In genomic region chr2L:19791321-19792281, dm6 we compare ENCODE assay signal across 2 fruit fly cellular contexts.
TF ChIP-seq lines count a peak whose summit lies in the region.

CdGAPr (minus strand) TSS chr2L:19791882.
CG10466 (plus strand) TSS chr2L:19792104.

TF ChIP-seq in whole organism, embryonic, 481 proteins besides CTCF, POLR2A, EP300 and RAD21 (continued from another document and continues in another):
- TF ChIP-seq Ets97D (GFP tag; optimal IDR thresholded peaks at IDR 0.05; lab: Kevin White, UChicago) (peak; percentile 62), CG31365 (tag; optimal IDR thresholded peaks at IDR 0.05; lab: Kevin White, UChicago) (peak; percentile 93), oc (tag; optimal IDR thresholded peaks at IDR 0.05; lab: Kevin White, UChicago) (peak; percentile 8), MTF-1 (GFP tag; optimal IDR thresholded peaks at IDR 0.05; lab: Kevin White, UChicago; ENCODE audit: borderline replicate concordance) (peak; percentile 25), eve (GFP tag; optimal IDR thresholded peaks at IDR 0.05; lab: Kevin White, UChicago) (peak in 1 of 2 experiments; percentile 71), CG17912 (GFP tag; optimal IDR thresholded peaks at IDR 0.05; lab: Kevin White, UChicago) (no peak), CG6854 (GFP tag; optimal IDR thresholded peaks at IDR 0.05; lab: Kevin White, UChicago) (no peak), Hmr (GFP tag; optimal IDR thresholded peaks at IDR 0.05; lab: Kevin White, UChicago) (peak; percentile 68), wek (GFP tag; optimal IDR thresholded peaks at IDR 0.05; lab: Kevin White, UChicago) (peak; percentile 47), lbe (GFP tag; optimal IDR thresholded peaks at IDR 0.05; lab: Kevin White, UChicago) (no peak), CG32532 (GFP tag; IDR thresholded peaks at IDR 0.05; lab: Robert Waterston, UW) (peak; percentile 42; the same call in 1 of the 2 replicates), CG15601 (tag; optimal IDR thresholded peaks at IDR 0.05; lab: Kevin White, UChicago) (peak; percentile 23), ttk (GFP tag; IDR thresholded peaks at IDR 0.05; lab: Robert Waterston, UW) (no peak), CG2120 (GFP tag; optimal IDR thresholded peaks at IDR 0.05; lab: Kevin White, UChicago) (peak; percentile 20), CG6175 (GFP tag; IDR thresholded peaks at IDR 0.05; lab: Robert Waterston, UW) (0 out of 3 replicates have a peak, but pooled peaks have one; percentile 11), CG18262 (tag; optimal IDR thresholded peaks at IDR 0.05; lab: Kevin White, UChicago) (peak; percentile 41), nmo (GFP tag; optimal IDR thresholded peaks at IDR 0.05; lab: Kevin White, UChicago) (peak; percentile 76), grau (tag; optimal IDR thresholded peaks at IDR 0.05; lab: Kevin White, UChicago) (peak; percentile 13), CG7963 (GFP tag; IDR thresholded peaks at IDR 0.05; lab: Robert Waterston, UW; ENCODE audit: partially characterized antibody) (0 out of 3 replicates have a peak, but pooled peaks have one; percentile 39), Jarid2 (GFP tag; optimal IDR thresholded peaks at IDR 0.05; lab: Kevin White, UChicago) (peak; percentile 83), CG6654 (GFP tag; optimal IDR thresholded peaks at IDR 0.05; lab: Kevin White, UChicago) (no peak), CG14860 (GFP tag; IDR thresholded peaks at IDR 0.05; lab: Robert Waterston, UW; ENCODE audit: partially characterized antibody) (no peak), CG10267 (tag; optimal IDR thresholded peaks at IDR 0.05; lab: Kevin White, UChicago) (peak; percentile 65), run (tag; optimal IDR thresholded peaks at IDR 0.05; lab: Kevin White, UChicago) (peak; percentile 15), CG34422 (GFP tag; IDR thresholded peaks at IDR 0.05; lab: Robert Waterston, UW) (peak; percentile 34; the same call in 1 of the 3 replicates), Mrtf (GFP tag; IDR thresholded peaks at IDR 0.05; lab: Robert Waterston, UW) (no peak), CG1233 (GFP tag; optimal IDR thresholded peaks at IDR 0.05; lab: Kevin White, UChicago) (no peak), Antp (GFP tag; optimal IDR thresholded peaks at IDR 0.05; lab: Kevin White, UChicago) (no peak), CG2712 (tag; optimal IDR thresholded peaks at IDR 0.05; lab: Kevin White, UChicago) (peak; percentile 49), Hr3 (GFP tag; optimal IDR thresholded peaks at IDR 0.05; lab: Kevin White, UChicago) (peak; percentile 17), phol (tag; optimal IDR thresholded peaks at IDR 0.05; lab: Kevin White, UChicago) (peak; percentile 46), BEAF-32 (GFP tag; optimal IDR thresholded peaks at IDR 0.05; lab: Kevin White, UChicago) (peak; percentile 62), CG12071 (GFP tag; optimal IDR thresholded peaks at IDR 0.05; lab: Kevin White, UChicago) (peak; percentile 26), crol (GFP tag; IDR thresholded peaks at IDR 0.05; lab: Robert Waterston, UW) (0 out of 2 replicates have a peak, but pooled peaks have one; percentile 21), HmgZ (tag; optimal IDR thresholded peaks at IDR 0.05; lab: Kevin White, UChicago) (peak; percentile 29), Scr (GFP tag; IDR thresholded peaks at IDR 0.05; lab: Robert Waterston, UW; ENCODE audit: partially characterized antibody) (peak; percentile 28; the same call in 1 of the 2 replicates), Dref (GFP tag; IDR thresholded peaks at IDR 0.05; lab: Robert Waterston, UW) (peak; percentile 60), Fer2 (tag; optimal IDR thresholded peaks at IDR 0.05; lab: Kevin White, UChicago) (no peak), stwl (tag; optimal IDR thresholded peaks at IDR 0.05; lab: Kevin White, UChicago) (peak; percentile 84), Ets65A (GFP tag; lab: Kevin White, UChicago) (peak; percentile 80), CG30020 (tag; optimal IDR thresholded peaks at IDR 0.05; lab: Kevin White, UChicago) (peak; percentile 65), CG4424 (GFP tag; optimal IDR thresholded peaks at IDR 0.05; lab: Kevin White, UChicago) (peak; percentile 25), Hand (GFP tag; optimal IDR thresholded peaks at IDR 0.05; lab: Kevin White, UChicago) (no peak), CG17186 (GFP tag; optimal IDR thresholded peaks at IDR 0.05; lab: Kevin White, UChicago) (peak; percentile 24), Sry-δ (GFP tag; optimal IDR thresholded peaks at IDR 0.05; lab: Kevin White, UChicago) (peak; percentile 55), tio (GFP tag; optimal IDR thresholded peaks at IDR 0.05; lab: Kevin White, UChicago) (no peak), CG4617 (GFP tag; optimal IDR thresholded peaks at IDR 0.05; lab: Kevin White, UChicago; ENCODE audit: borderline replicate concordance) (peak; percentile 29), CG8290 (GFP tag; optimal IDR thresholded peaks at IDR 0.05; lab: Kevin White, UChicago) (no peak), CG8290 (tag; optimal IDR thresholded peaks at IDR 0.05; lab: Kevin White, UChicago) (peak in 1 of 2 experiments; percentile 58), B-H1 (GFP tag; IDR thresholded peaks at IDR 0.05; lab: Robert Waterston, UW) (no peak), Trl (optimal IDR thresholded peaks at IDR 0.05; lab: Kevin White, UChicago) (peak in 1 of 2 experiments; percentile 19), Trl (GFP tag; optimal IDR thresholded peaks at IDR 0.05; lab: Kevin White, UChicago) (no peak), NFAT (GFP tag; IDR thresholded peaks at IDR 0.05; lab: Robert Waterston, UW) (0 out of 2 replicates have a peak, but pooled peaks have one; percentile 18), odd (GFP tag; optimal IDR thresholded peaks at IDR 0.05; lab: Kevin White, UChicago) (peak; percentile 54), CG17829 (tag; optimal IDR thresholded peaks at IDR 0.05; lab: Kevin White, UChicago) (peak; percentile 45), sens (GFP tag; lab: Kevin White, UChicago) (peak; percentile 81), CG2116 (GFP tag; optimal IDR thresholded peaks at IDR 0.05; lab: Kevin White, UChicago) (peak; percentile 52), repo (GFP tag; optimal IDR thresholded peaks at IDR 0.05; lab: Kevin White, UChicago) (no peak), CG4820 (GFP tag; optimal IDR thresholded peaks at IDR 0.05; lab: Kevin White, UChicago) (no peak), CG7271 (tag; optimal IDR thresholded peaks at IDR 0.05; lab: Kevin White, UChicago) (peak; percentile 62), gfzf (GFP tag; optimal IDR thresholded peaks at IDR 0.05; lab: Kevin White, UChicago) (peak; percentile 97), CG17361 (GFP tag; IDR thresholded peaks at IDR 0.05; lab: Robert Waterston, UW) (peak; percentile 68; the same call in 2 of the 3 replicates), CG14710 (tag; optimal IDR thresholded peaks at IDR 0.05; lab: Kevin White, UChicago) (peak; percentile 71), Elba2 (GFP tag; optimal IDR thresholded peaks at IDR 0.05; lab: Kevin White, UChicago) (no peak)

TF ChIP-seq in whole organism, prepupa, 60 proteins besides CTCF, POLR2A, EP300 and RAD21 (continued from another document):
- TF ChIP-seq CG16779 (tag; optimal IDR thresholded peaks at IDR 0.05; lab: Kevin White, UChicago) (peak; percentile 8), CG10669 (GFP tag; optimal IDR thresholded peaks at IDR 0.05; lab: Kevin White, UChicago) (no peak), Smox (GFP tag; optimal IDR thresholded peaks at IDR 0.05; lab: Kevin White, UChicago) (peak; percentile 11), dac (GFP tag; optimal IDR thresholded peaks at IDR 0.05; lab: Kevin White, UChicago) (no peak), eg (GFP tag; IDR thresholded peaks at IDR 0.05; lab: Robert Waterston, UW) (no peak), Ets21C (GFP tag; optimal IDR thresholded peaks at IDR 0.05; lab: Kevin White, UChicago) (no peak), CG7368 (GFP tag; optimal IDR thresholded peaks at IDR 0.05; lab: Kevin White, UChicago) (no peak), CG3919 (GFP tag; optimal IDR thresholded peaks at IDR 0.05; lab: Kevin White, UChicago) (peak; percentile 27), CG6276 (GFP tag; optimal IDR thresholded peaks at IDR 0.05; lab: Kevin White, UChicago) (no peak), Met (GFP tag; optimal IDR thresholded peaks at IDR 0.05; lab: Kevin White, UChicago) (no peak), CG11902 (GFP tag; optimal IDR thresholded peaks at IDR 0.05; lab: Kevin White, UChicago) (no peak), esn (GFP tag; optimal IDR thresholded peaks at IDR 0.05; lab: Kevin White, UChicago) (no peak), Eip93F (GFP tag; optimal IDR thresholded peaks at IDR 0.05; lab: Kevin White, UChicago) (no peak), Hr39 (GFP tag; optimal IDR thresholded peaks at IDR 0.05; lab: Kevin White, UChicago) (no peak), CG31627 (GFP tag; optimal IDR thresholded peaks at IDR 0.05; lab: Kevin White, UChicago) (no peak), Sox15 (GFP tag; optimal IDR thresholded peaks at IDR 0.05; lab: Kevin White, UChicago) (no peak), CG6808 (GFP tag; optimal IDR thresholded peaks at IDR 0.05; lab: Kevin White, UChicago) (no peak), CG11762 (GFP tag; optimal IDR thresholded peaks at IDR 0.05; lab: Kevin White, UChicago; ENCODE audit: insufficient read depth) (no peak), Eip78C (GFP tag; lab: Kevin White, UChicago) (peak; percentile 72), vri (GFP tag; optimal IDR thresholded peaks at IDR 0.05; lab: Kevin White, UChicago) (peak; percentile 57), acj6 (GFP tag; optimal IDR thresholded peaks at IDR 0.05; lab: Kevin White, UChicago) (no peak), salr (GFP tag; optimal IDR thresholded peaks at IDR 0.05; lab: Kevin White, UChicago) (no peak), CG11294 (GFP tag; IDR thresholded peaks at IDR 0.05; lab: Robert Waterston, UW) (no peak), achi (GFP tag; optimal IDR thresholded peaks at IDR 0.05; lab: Kevin White, UChicago) (no peak), CG8632 (GFP tag; optimal IDR thresholded peaks at IDR 0.05; lab: Kevin White, UChicago) (no peak), Blimp-1 (GFP tag; optimal IDR thresholded peaks at IDR 0.05; lab: Kevin White, UChicago) (no peak), CG3032 (tag; optimal IDR thresholded peaks at IDR 0.05; lab: Kevin White, UChicago) (no peak), fkh (GFP tag; optimal IDR thresholded peaks at IDR 0.05; lab: Kevin White, UChicago) (peak; percentile 72), Sox14 (GFP tag; optimal IDR thresholded peaks at IDR 0.05; lab: Kevin White, UChicago) (no peak), net (GFP tag; optimal IDR thresholded peaks at IDR 0.05; lab: Kevin White, UChicago) (peak; percentile 24), CG15336 (GFP tag; IDR thresholded peaks at IDR 0.05; lab: Robert Waterston, UW) (no peak), CG4318 (GFP tag; optimal IDR thresholded peaks at IDR 0.05; lab: Kevin White, UChicago) (no peak), dsx (GFP tag; optimal IDR thresholded peaks at IDR 0.05; lab: Kevin White, UChicago; ENCODE audit: poor library complexity, severe bottlenecking) (peak; percentile 10), cyc (GFP tag; optimal IDR thresholded peaks at IDR 0.05; lab: Kevin White, UChicago) (no peak), fd85E (GFP tag; optimal IDR thresholded peaks at IDR 0.05; lab: Kevin White, UChicago) (peak; percentile 21), fd59A (GFP tag; optimal IDR thresholded peaks at IDR 0.05; lab: Kevin White, UChicago) (no peak), CG8319 (GFP tag; optimal IDR thresholded peaks at IDR 0.05; lab: Kevin White, UChicago) (no peak), Hr4 (GFP tag; optimal IDR thresholded peaks at IDR 0.05; lab: Kevin White, UChicago) (no peak), CG9139 (GFP tag; optimal IDR thresholded peaks at IDR 0.05; lab: Kevin White, UChicago) (no peak)
